Worm (Caenorhabditis elegans) whole organism, L1 larva: Measurements from ENCODE around the gene ttr-57.

Source experiments
- C04F5.9 ChIP-seq: sonication (generic microtip); optimal IDR thresholded peaks from 2 replicates; lab custom pipeline; 2016; ENCODE audit warnings: missing genetic modification characterization, missing compliant biosample characterization
- Y116A8C.19 ChIP-seq: sonication (generic microtip); optimal IDR thresholded peaks from 2 replicates; lab custom pipeline; 2016; ENCODE audit warnings: missing compliant biosample characterization, missing genetic modification characterization, borderline replicate concordance
- ceh-63 ChIP-seq: fragments of 200-800 bp; sonication (Bioruptor generic); optimal IDR thresholded peaks from 2 replicates; lab custom pipeline; 2018; ENCODE audit warnings: mild to moderate bottlenecking, missing genetic modification characterization, missing compliant biosample characterization
- ceh-8 ChIP-seq: fragments of 200-800 bp; sonication (Bioruptor generic); optimal IDR thresholded peaks from 2 replicates; lab custom pipeline; 2018; ENCODE audit warnings: mild to moderate bottlenecking, missing genetic modification characterization, moderate library complexity, missing compliant biosample characterization
- ceh-82 ChIP-seq, 3 experiments: fragments of 150-350 bp in 1 of 3; sonication (generic microtip) in 2 of 3; optimal IDR thresholded peaks; 2 replicates each; lab custom pipeline; 2014 to 2017; ENCODE audit warnings: missing biosample characterization in 3 of 3, missing genetic modification characterization in 3 of 3
- ceh-88 ChIP-seq: fragments of 200-800 bp; sonication (Bioruptor generic); IDR thresholded peaks from 2 replicates; pipeline ENCODE4 v1.3.6; 2022; ENCODE audit warnings: missing genetic modification characterization, missing compliant biosample characterization
- ceh-90 ChIP-seq: sonication (generic microtip); optimal IDR thresholded peaks from 2 replicates; lab custom pipeline; 2016; ENCODE audit warnings: missing genetic modification characterization, missing compliant biosample characterization
- dpl-1 ChIP-seq, 3 experiments: fragments of 150-350 bp in 2 of 3; sonication (generic microtip) in 1 of 3; optimal IDR thresholded peaks; 2 replicates each; lab custom pipeline; 2014 to 2017; ENCODE audit warnings: missing biosample characterization in 3 of 3, missing genetic modification characterization in 3 of 3, missing genetic modification reagents in 3 of 3
- dsc-1 ChIP-seq: sonication (generic microtip); optimal IDR thresholded peaks from 2 replicates; lab custom pipeline; 2016; ENCODE audit warnings: mild to moderate bottlenecking, missing genetic modification characterization, missing compliant biosample characterization
- efl-1 ChIP-seq, 4 experiments: fragments of 150-350 bp; optimal IDR thresholded peaks in 3 of 4; peaks in 1 of 4; 1 replicate in 1 of 4; 2 replicates in 3 of 4; lab custom pipeline; 2014; ENCODE audit warnings: missing biosample characterization in 2 of 4, missing genetic modification characterization in 2 of 4, missing genetic modification reagents in 2 of 4
- egl-13 ChIP-seq: sonication (generic microtip); optimal IDR thresholded peaks from 2 replicates; lab custom pipeline; 2016; ENCODE audit warnings: missing genotype, missing genetic modification reagents, missing genetic modification characterization, missing compliant biosample characterization
- egl-27 ChIP-seq, 2 experiments: fragments of 150-350 bp in 1 of 2; sonication (generic microtip); optimal IDR thresholded peaks; 3 replicates each; lab custom pipeline; 2017 to 2018; ENCODE audit warnings: missing biosample characterization in 2 of 2, missing genetic modification characterization in 2 of 2, missing genetic modification reagents in 2 of 2
- elt-2 ChIP-seq: sonication (generic microtip); optimal IDR thresholded peaks from 2 replicates; lab custom pipeline; 2016; ENCODE audit warnings: missing genetic modification characterization, mild to moderate bottlenecking, inconsistent platforms, missing compliant biosample characterization, missing genetic modification reagents
- elt-3 ChIP-seq, 6 experiments: fragments of 150-350 bp in 1 of 6; sonication (generic microtip); optimal IDR thresholded peaks; 2 replicates each; lab custom pipeline; 2017 to 2018; ENCODE audit warnings: missing biosample characterization in 6 of 6, missing genetic modification characterization in 6 of 6, inconsistent platforms in 1 of 6
- ets-5 ChIP-seq: fragments of 200-800 bp; sonication (Bioruptor generic); IDR thresholded peaks from 2 replicates; pipeline ENCODE4 v1.3.6; 2022; ENCODE audit warnings: missing genetic modification characterization, missing compliant biosample characterization
- fkh-10 ChIP-seq: sonication (generic microtip); optimal IDR thresholded peaks from 2 replicates; lab custom pipeline; 2017; ENCODE audit warnings: missing biosample characterization, missing genetic modification reagents, missing genetic modification characterization
- fkh-4 ChIP-seq: sonication (generic microtip); optimal IDR thresholded peaks from 2 replicates; lab custom pipeline; 2016; ENCODE audit warnings: missing compliant biosample characterization, missing genetic modification characterization, borderline replicate concordance
- fkh-8 ChIP-seq: sonication (generic microtip); optimal IDR thresholded peaks from 2 replicates; lab custom pipeline; 2016; ENCODE audit warnings: mild to moderate bottlenecking, missing genetic modification characterization, missing compliant biosample characterization
- grh-1 ChIP-seq: fragments of 200-800 bp; sonication (Bioruptor generic); IDR thresholded peaks from 2 replicates; pipeline ENCODE4 v1.3.6; 2022; ENCODE audit warnings: missing genetic modification reagents, missing genetic modification characterization, missing compliant biosample characterization
- lin-14 ChIP-seq: fragments of 200-800 bp; sonication (Bioruptor generic); optimal IDR thresholded peaks from 2 replicates; lab custom pipeline; 2018; ENCODE audit warnings: mild to moderate bottlenecking, missing genetic modification characterization, moderate library complexity, missing compliant biosample characterization
- lin-15B ChIP-seq: fragments of 150-350 bp; sonication (generic microtip); optimal IDR thresholded peaks from 3 replicates; lab custom pipeline; 2014; ENCODE audit warnings: missing biosample characterization, missing genetic modification characterization
- lin-39 ChIP-seq: fragments of 150-350 bp; optimal IDR thresholded peaks from 2 replicates; lab custom pipeline; 2014; ENCODE audit warnings: missing biosample characterization, missing genetic modification reagents, missing genetic modification characterization
- mef-2 ChIP-seq: fragments of 150-350 bp; optimal IDR thresholded peaks from 2 replicates; lab custom pipeline; 2014; ENCODE audit warnings: missing biosample characterization, missing genetic modification characterization
- mep-1 ChIP-seq: fragments of 150-350 bp; optimal IDR thresholded peaks from 2 replicates; lab custom pipeline; 2014; ENCODE audit warnings: missing biosample characterization, missing genetic modification characterization
- nhr-12 ChIP-seq: sonication (generic microtip); optimal IDR thresholded peaks from 2 replicates; lab custom pipeline; 2017; ENCODE audit warnings: missing biosample characterization, missing genetic modification characterization
- nhr-237 ChIP-seq: fragments of 150-350 bp; optimal IDR thresholded peaks from 2 replicates; lab custom pipeline; 2014; ENCODE audit warnings: missing biosample characterization, missing genetic modification characterization
- nhr-47 ChIP-seq: sonication (generic microtip); optimal IDR thresholded peaks from 2 replicates; lab custom pipeline; 2016; ENCODE audit warnings: mild to moderate bottlenecking, missing genetic modification characterization, moderate library complexity, missing compliant biosample characterization
- nhr-71 ChIP-seq: sonication (generic microtip); optimal IDR thresholded peaks from 2 replicates; lab custom pipeline; 2016; ENCODE audit warnings: mild to moderate bottlenecking, missing genetic modification characterization, moderate library complexity, missing compliant biosample characterization
- nhr-76 ChIP-seq: sonication (generic microtip); optimal IDR thresholded peaks from 2 replicates; lab custom pipeline; 2017; ENCODE audit warnings: missing biosample characterization, missing genetic modification characterization
- nhr-77 ChIP-seq: fragments of 150-350 bp; optimal IDR thresholded peaks from 2 replicates; lab custom pipeline; 2014; ENCODE audit warnings: missing biosample characterization, missing genetic modification characterization
- nhr-85 ChIP-seq: sonication (generic microtip); peaks from one replicate; lab custom pipeline; 2016; ENCODE audit warnings: missing genetic modification characterization, inconsistent platforms, missing compliant biosample characterization
- nhr-90 ChIP-seq: sonication (generic microtip); optimal IDR thresholded peaks from 2 replicates; lab custom pipeline; 2016; ENCODE audit warnings: mild to moderate bottlenecking, missing genetic modification characterization, missing compliant biosample characterization; ENCODE audit not compliant: poor library complexity
- pax-3 ChIP-seq: fragments of 200-800 bp; sonication (Bioruptor generic); optimal IDR thresholded peaks from 2 replicates; lab custom pipeline; 2018; ENCODE audit warnings: mild to moderate bottlenecking, missing genetic modification characterization, moderate library complexity, missing compliant biosample characterization
- rnt-1 ChIP-seq: sonication (generic microtip); optimal IDR thresholded peaks from 2 replicates; lab custom pipeline; 2016; ENCODE audit warnings: mild to moderate bottlenecking, missing genetic modification characterization, moderate library complexity, missing compliant biosample characterization
- skn-1 ChIP-seq: fragments of 150-350 bp; optimal IDR thresholded peaks from 2 replicates; lab custom pipeline; 2014; ENCODE audit warnings: missing biosample characterization, missing genetic modification characterization
- snpc-4 ChIP-seq: fragments of 150-350 bp; optimal IDR thresholded peaks from 2 replicates; lab custom pipeline; 2014; ENCODE audit warnings: missing biosample characterization, missing genetic modification characterization
- snu-23 ChIP-seq: sonication (generic microtip); optimal IDR thresholded peaks from 2 replicates; lab custom pipeline; 2016; ENCODE audit warnings: missing genetic modification characterization, missing compliant biosample characterization
- unc-86 ChIP-seq: sonication (generic microtip); optimal IDR thresholded peaks from 2 replicates; lab custom pipeline; 2016; ENCODE audit warnings: missing genetic modification characterization, missing compliant biosample characterization
- zag-1 ChIP-seq: fragments of 150-350 bp; optimal IDR thresholded peaks from 2 replicates; lab custom pipeline; 2014; ENCODE audit warnings: missing biosample characterization, missing genetic modification characterization
- ztf-11 ChIP-seq, 2 experiments: sonication (generic microtip); optimal IDR thresholded peaks; 2 replicates each; lab custom pipeline; 2016 to 2017; ENCODE audit warnings: missing genetic modification characterization in 2 of 2, missing biosample characterization in 1 of 2, missing compliant biosample characterization in 1 of 2

The ttr-57 gene

DNA sequence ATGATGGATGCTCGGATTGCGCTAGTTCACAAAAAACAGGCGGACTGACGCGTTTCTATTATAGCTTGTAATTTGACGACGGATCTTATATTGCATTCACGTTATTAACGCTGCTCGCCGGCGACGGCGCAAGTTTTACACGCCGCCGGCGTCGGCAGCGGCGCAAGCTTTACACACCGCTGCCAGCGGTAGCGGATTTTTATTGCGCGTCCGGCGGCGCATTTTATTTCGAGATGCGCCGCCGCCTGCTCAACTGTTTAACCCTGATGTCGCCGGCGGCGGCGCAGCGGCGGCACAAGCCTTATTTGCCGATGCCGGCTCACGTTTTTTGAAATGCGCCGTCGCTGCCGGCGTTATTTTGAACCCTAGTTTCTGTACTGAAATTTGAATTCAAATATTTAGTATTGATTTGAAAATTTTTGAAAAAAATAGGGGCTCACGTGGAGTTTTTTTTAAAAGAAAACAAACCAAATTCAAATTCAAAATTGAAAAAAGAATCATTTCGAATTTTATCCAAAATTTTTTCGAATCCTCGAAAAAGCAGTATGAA is at the start of gene ttr-57:
Gene ttr-57 (plus strand): TSS at position 500 of the 550 bp plus-strand sequence.
- TF ChIP-seq egl-13 (no peak), nhr-90 (no peak), pax-3 (tag; lab: Kevin White, UChicago) (no peak), skn-1 (tag; lab: Kevin White, UChicago) (no peak), efl-1 (optimal IDR thresholded peaks at IDR 0.05; lab: Kevin White, UChicago) (no peak), efl-1 (GFP tag; optimal IDR thresholded peaks at IDR 0.05 in 1 of 2; lab: Kevin White, UChicago) (no peak), egl-27 (tag; optimal IDR thresholded peaks at IDR 0.05; lab: Kevin White, UChicago) (no peak), fkh-8 (tag; lab: Kevin White, UChicago) (no peak), ceh-63 (no peak)

DNA sequence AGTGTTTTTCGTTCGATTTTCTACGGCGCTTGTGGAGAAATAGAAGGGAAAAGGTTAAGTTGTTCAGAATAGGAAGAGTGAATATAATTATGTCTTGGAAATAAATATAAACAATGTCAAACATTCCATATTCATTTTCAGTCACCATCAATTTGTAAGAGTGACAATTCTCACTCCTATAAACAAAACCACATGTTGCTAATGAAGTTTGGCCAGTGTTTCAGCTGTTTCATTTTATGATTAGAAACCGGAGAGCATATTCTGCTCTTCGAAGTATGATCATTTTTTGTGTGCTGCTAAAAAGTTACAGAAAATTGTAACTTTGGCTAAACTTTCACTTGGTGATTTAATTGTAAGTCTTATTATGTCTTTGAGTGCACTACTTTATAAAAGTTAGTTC is 49.8 kb upstream of the ttr-57 start, which contains the start of gene Y38H6C.21:
Gene Y38H6C.21 (minus strand): TSS at position 148 of the 400 bp plus-strand sequence.
- TF ChIP-seq rnt-1 (tag; lab: Kevin White, UChicago) (no peak), nhr-47 (tag; lab: Kevin White, UChicago) (no peak), mef-2 (tag; lab: Kevin White, UChicago) (no peak), snu-23 (GFP tag; lab: Kevin White, UChicago) (no peak), ceh-8 (no peak), fkh-10 (no peak), snpc-4 (tag; lab: Kevin White, UChicago) (no peak), fkh-4 (peak; percentile 76), ceh-90 (tag; lab: Kevin White, UChicago) (no peak), nhr-71 (tag; lab: Kevin White, UChicago) (no peak), nhr-76 (tag; lab: Kevin White, UChicago) (no peak), elt-2 (tag; lab: Kevin White, UChicago) (peak; percentile 8), C04F5.9 (tag; lab: Kevin White, UChicago) (no peak), ztf-11 (tag; optimal IDR thresholded peaks at IDR 0.05; lab: Kevin White, UChicago) (no peak), elt-3 (tag; optimal IDR thresholded peaks at IDR 0.05; lab: Kevin White, UChicago) (no peak), dsc-1 (tag; lab: Kevin White, UChicago) (peak; percentile 88), lin-15B (tag; lab: Kevin White, UChicago) (no peak), lin-14 (no peak), nhr-12 (tag; lab: Kevin White, UChicago) (no peak)

DNA sequence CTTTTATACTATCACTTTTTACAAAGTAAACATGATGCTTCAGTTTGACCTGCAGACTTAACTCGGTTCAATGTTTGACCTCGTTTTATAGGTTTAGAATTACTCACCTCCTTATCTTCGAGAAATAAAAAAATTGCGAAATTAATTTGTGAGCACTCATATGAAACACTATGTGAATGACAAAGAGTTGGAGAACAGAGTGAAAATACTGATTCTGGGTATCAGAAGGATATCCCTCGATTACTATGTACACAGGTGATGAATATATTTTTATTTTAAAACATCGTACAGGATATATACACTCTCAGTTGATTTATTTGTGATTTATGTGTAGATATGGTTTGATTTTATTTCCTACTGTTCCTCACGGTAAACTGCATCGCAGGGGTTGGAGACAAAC is 48.6 kb upstream of the ttr-57 start, which contains the start of gene Y38H6C.23:
Gene Y38H6C.23 (minus strand): TSS at position 101 of the 400 bp plus-strand sequence.
- TF ChIP-seq nhr-71 (tag; lab: Kevin White, UChicago) (no peak), ceh-82 (tag; optimal IDR thresholded peaks at IDR 0.05; lab: Kevin White, UChicago) (no peak), mep-1 (tag; lab: Kevin White, UChicago) (no peak), ceh-88 (GFP tag; lab: Robert Waterston, UW) (no peak), pax-3 (tag; lab: Kevin White, UChicago) (no peak), efl-1 (optimal IDR thresholded peaks at IDR 0.05; lab: Kevin White, UChicago) (no peak), efl-1 (GFP tag; optimal IDR thresholded peaks at IDR 0.05 in 1 of 2; lab: Kevin White, UChicago) (no peak), nhr-77 (tag; lab: Kevin White, UChicago) (no peak), zag-1 (no peak), nhr-90 (no peak), fkh-8 (tag; lab: Kevin White, UChicago) (no peak), skn-1 (tag; lab: Kevin White, UChicago) (no peak), Y116A8C.19 (tag; lab: Kevin White, UChicago) (no peak)
- TF ChIP-seq, all 84 proteins: peak for 0

DNA sequence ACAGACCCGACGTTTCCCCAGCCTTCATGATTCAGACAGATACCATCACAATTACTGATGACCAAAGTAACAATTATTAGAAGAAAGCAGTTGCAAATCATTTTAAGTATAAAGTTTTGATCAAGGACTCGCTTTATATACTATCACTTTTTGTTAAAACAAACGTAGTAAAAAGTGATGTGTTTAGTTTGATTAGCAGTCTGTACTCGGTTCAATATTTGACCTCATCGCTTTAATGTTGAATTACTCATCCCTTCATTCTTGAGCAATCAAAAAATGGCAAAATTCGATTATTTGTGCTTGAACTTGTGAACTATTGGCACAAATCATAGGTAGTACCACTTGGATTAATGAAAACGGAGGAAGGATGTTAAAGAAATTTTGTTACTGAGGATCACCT is 46.6 kb upstream of the ttr-57 start, which contains the start of gene abf-4:
Gene abf-4 (minus strand): TSS at position 101 of the 400 bp plus-strand sequence.
- TF ChIP-seq nhr-12 (tag; lab: Kevin White, UChicago): no peak
- no peak for TF ChIP-seq ztf-11 (tag; optimal IDR thresholded peaks at IDR 0.05; lab: Kevin White, UChicago)
- no peak for TF ChIP-seq dpl-1 (GFP tag; optimal IDR thresholded peaks at IDR 0.05; lab: Kevin White, UChicago)
- TF ChIP-seq pax-3 (tag; lab: Kevin White, UChicago): no peak
- TF ChIP-seq nhr-237 (tag; lab: Kevin White, UChicago): no peak
- no peak for TF ChIP-seq lin-39 (tag; lab: Kevin White, UChicago)
- no peak for TF ChIP-seq grh-1 (GFP tag; lab: Robert Waterston, UW)
- TF ChIP-seq nhr-71 (tag; lab: Kevin White, UChicago): no peak
- TF ChIP-seq ets-5 (GFP tag; lab: Robert Waterston, UW): no peak
- no peak for TF ChIP-seq skn-1 (tag; lab: Kevin White, UChicago)
- TF ChIP-seq unc-86 (tag; lab: Kevin White, UChicago): no peak
- TF ChIP-seq nhr-85 (tag; lab: Kevin White, UChicago): no peak
- TF ChIP-seq nhr-90: no peak
